Fruit fly (Drosophila melanogaster): ENCODE data around the gene Mcm10.

Mcm10 gene

DNA sequence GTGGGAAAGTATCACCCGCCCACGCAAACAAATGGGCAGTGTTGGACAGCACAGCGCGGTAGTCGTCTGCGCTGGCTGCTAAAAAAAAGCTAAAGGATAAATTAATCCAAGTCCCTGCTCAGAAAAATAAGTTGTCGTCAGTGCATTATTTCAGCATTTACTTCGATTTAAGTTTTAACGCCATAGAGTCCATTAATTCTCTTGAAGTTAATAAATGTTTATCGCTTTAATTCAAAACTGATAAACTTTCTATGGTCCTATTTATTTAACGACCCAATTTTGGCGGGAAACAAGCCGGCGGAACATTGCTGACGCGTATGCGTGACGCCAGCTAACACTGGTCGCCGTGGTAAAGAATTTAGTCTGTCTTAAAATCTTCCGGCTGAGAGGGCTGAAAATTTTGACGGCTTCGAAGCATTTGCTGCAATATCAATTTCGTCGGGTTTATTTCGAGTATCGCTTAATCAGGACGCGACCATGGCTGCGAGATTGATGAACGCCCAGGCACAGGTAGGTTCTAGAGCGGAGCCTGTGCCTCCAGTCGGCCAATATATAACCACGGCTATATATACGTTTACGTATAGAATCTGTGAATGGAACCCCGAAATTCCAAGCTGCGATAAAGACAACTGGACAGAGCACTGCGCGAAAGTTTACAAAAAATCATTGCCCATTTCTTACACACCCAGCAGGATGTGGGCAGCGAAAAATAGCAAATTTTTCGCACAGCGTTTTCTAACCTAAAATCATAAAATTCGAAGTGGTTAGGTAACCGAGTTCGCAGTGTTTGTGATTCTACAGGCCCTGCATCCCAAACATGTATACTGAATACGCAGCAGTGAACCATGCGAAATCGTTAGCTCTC, 11.2 kb upstream of the Mcm10 start, which contains the start of the genes mAcon1, CG43345 and CG43346 (continued):
- TF ChIP-seq CG8632 (GFP tag; optimal IDR thresholded peaks at IDR 0.05) (peak; percentile 66), CG15336 (GFP tag; IDR thresholded peaks at IDR 0.05) (peak; percentile 35; the same call in 1 of the 2 replicates), lz (GFP tag; optimal IDR thresholded peaks at IDR 0.05) (peak; percentile 90), CG8319 (GFP tag; optimal IDR thresholded peaks at IDR 0.05) (peak; percentile 76), vri (GFP tag; optimal IDR thresholded peaks at IDR 0.05) (peak; percentile 80), Met (GFP tag; optimal IDR thresholded peaks at IDR 0.05) (no peak), CG8119 (GFP tag; IDR thresholded peaks at IDR 0.05) (peak; percentile 65; the same call in 2 of the 3 replicates), salr (GFP tag; optimal IDR thresholded peaks at IDR 0.05) (peak; percentile 57 to 66), CG3032 (tag; optimal IDR thresholded peaks at IDR 0.05) (peak; percentile 68), Lpt (GFP tag; optimal IDR thresholded peaks at IDR 0.05) (peak; percentile 56), Smox (GFP tag; optimal IDR thresholded peaks at IDR 0.05) (no peak), Eip78C (GFP tag) (peak; percentile 93), CG31627 (GFP tag; optimal IDR thresholded peaks at IDR 0.05) (peak; percentile 94), fkh (GFP tag; optimal IDR thresholded peaks at IDR 0.05) (peak; percentile 89), Ets21C (GFP tag; optimal IDR thresholded peaks at IDR 0.05) (no peak), CG4318 (GFP tag; optimal IDR thresholded peaks at IDR 0.05) (no peak), fd85E (GFP tag; optimal IDR thresholded peaks at IDR 0.05) (peak; percentile 47), Hr39 (GFP tag; optimal IDR thresholded peaks at IDR 0.05) (peak; percentile 83), dac (GFP tag; optimal IDR thresholded peaks at IDR 0.05) (peak; percentile 43), Blimp-1 (GFP tag; optimal IDR thresholded peaks at IDR 0.05) (no peak), ss (GFP tag; optimal IDR thresholded peaks at IDR 0.05) (peak in 1 of 2 experiments; percentile 79), acj6 (GFP tag; optimal IDR thresholded peaks at IDR 0.05) (peak; percentile 82), OdsH (GFP tag; optimal IDR thresholded peaks at IDR 0.05) (peak; percentile 84), spab (GFP tag; optimal IDR thresholded peaks at IDR 0.05) (no peak), pdm3 (GFP tag; optimal IDR thresholded peaks at IDR 0.05) (no peak), Hr4 (GFP tag; optimal IDR thresholded peaks at IDR 0.05) (no peak), dsx (GFP tag; optimal IDR thresholded peaks at IDR 0.05; ENCODE audit: poor library complexity, severe bottlenecking) (no peak), CG6854 (GFP tag; optimal IDR thresholded peaks at IDR 0.05) (peak; percentile 60), fd59A (GFP tag; optimal IDR thresholded peaks at IDR 0.05) (peak; percentile 70), CG3919 (GFP tag; optimal IDR thresholded peaks at IDR 0.05) (no peak), esn (GFP tag; optimal IDR thresholded peaks at IDR 0.05) (peak; percentile 89), CG32006 (GFP tag; optimal IDR thresholded peaks at IDR 0.05) (no peak), CG11762 (GFP tag; optimal IDR thresholded peaks at IDR 0.05; ENCODE audit: insufficient read depth) (peak; percentile 69), Ets96B (tag; optimal IDR thresholded peaks at IDR 0.05) (peak; percentile 66), CG6792 (GFP tag; optimal IDR thresholded peaks at IDR 0.05) (peak; percentile 79)

DNA sequence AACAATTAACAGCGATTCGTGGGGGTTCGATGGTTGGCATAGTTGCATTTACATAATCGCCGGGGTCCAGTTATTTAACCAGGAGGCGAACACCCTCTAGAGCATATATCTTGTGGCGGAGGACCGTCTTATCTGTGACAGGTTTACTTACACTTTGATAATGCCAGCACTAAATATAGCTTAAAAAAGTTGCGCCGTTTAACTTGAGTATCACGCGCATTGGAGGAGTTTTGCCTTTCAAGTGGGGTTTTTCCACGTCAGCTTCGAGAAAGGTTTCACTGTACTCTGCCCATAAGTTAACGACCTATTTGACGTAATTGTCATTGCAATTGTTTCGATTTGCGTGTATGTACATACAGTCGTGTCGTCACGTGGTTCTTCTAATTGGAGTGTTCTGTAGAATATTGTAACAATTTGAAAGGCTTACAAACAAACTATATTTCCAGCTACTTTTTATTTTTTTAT, 10.5 kb upstream of the Mcm10 start:
- TF ChIP-seq dsx (GFP tag; optimal IDR thresholded peaks at IDR 0.05; ENCODE audit: poor library complexity, severe bottlenecking) (no peak), vri (GFP tag; optimal IDR thresholded peaks at IDR 0.05) (peak; percentile 71)

DNA sequence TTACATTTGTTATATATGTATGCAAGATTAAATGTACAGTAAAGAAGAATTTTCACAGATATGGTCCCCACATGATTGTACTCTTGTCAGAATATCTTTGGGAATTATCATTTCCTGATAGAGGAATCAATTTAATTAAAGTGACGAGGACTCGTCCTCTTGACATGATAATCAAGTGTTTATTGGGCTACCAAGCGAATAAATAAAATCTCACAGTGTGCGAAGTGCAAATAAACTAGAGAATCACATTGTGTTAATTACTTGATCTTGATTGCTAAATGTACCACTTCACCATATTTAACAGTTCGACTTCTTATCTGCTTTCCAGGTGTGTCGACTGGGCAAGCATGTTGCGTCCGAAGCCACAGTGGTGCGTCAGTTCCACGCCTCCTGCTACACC, 9.9 kb upstream of the Mcm10 start:
- TF ChIP-seq svp (GFP tag) (peak; percentile 69), CG8319 (GFP tag; optimal IDR thresholded peaks at IDR 0.05) (no peak), CG6163 (GFP tag; IDR thresholded peaks at IDR 0.05) (no peak)

All from whole organism, prepupa.